Worm (Caenorhabditis elegans) whole organism, young adult: ENCODE measurements around the gene W09C2.7.

ENCODE experiments used
- B0261.1 ChIP-seq: sonication (generic microtip); optimal IDR thresholded peaks from 2 replicates; lab custom pipeline; 2016; ENCODE audit warnings: mild to moderate bottlenecking, missing genetic modification characterization, moderate library complexity, missing compliant biosample characterization
- C17E4.6 ChIP-seq: fragments of 200-800 bp; sonication (Bioruptor generic); IDR thresholded peaks from 2 replicates; pipeline ENCODE4 v1.3.6; 2022; ENCODE audit warnings: missing genetic modification reagents, missing genetic modification characterization, missing compliant biosample characterization
- F33H1.4 ChIP-seq: fragments of 200-800 bp; sonication (Bioruptor generic); IDR thresholded peaks from 2 replicates; pipeline ENCODE4 v1.3.6; 2022; ENCODE audit warnings: missing genetic modification reagents, missing genetic modification characterization, missing compliant biosample characterization
- F37B4.10 ChIP-seq: fragments of 200-800 bp; sonication (Bioruptor generic); IDR thresholded peaks from 2 replicates; pipeline ENCODE4 v1.3.6; 2022; ENCODE audit warnings: missing genetic modification characterization, missing compliant biosample characterization
- F39B2.1 ChIP-seq: fragments of 200-800 bp; sonication (Bioruptor generic); IDR thresholded peaks from 2 replicates; pipeline ENCODE4 v1.3.6; 2022; ENCODE audit warnings: missing genetic modification reagents, missing genetic modification characterization, missing compliant biosample characterization
- Y53F4B.3 ChIP-seq: fragments of 200-800 bp; sonication (Bioruptor generic); IDR thresholded peaks from 2 replicates; pipeline ENCODE4 v1.3.6; 2022; ENCODE audit warnings: missing genetic modification reagents, missing genetic modification characterization, missing compliant biosample characterization
- Y67H2A.10 ChIP-seq: fragments of 200-800 bp; sonication (Bioruptor generic); conservative IDR thresholded peaks from 2 replicates; pipeline ENCODE4 v1.3.6; 2022; ENCODE audit warnings: missing genetic modification reagents, missing genetic modification characterization, missing compliant biosample characterization
- Y95B8A.8 ChIP-seq: fragments of 200-800 bp; sonication (Bioruptor generic); IDR thresholded peaks from 2 replicates; pipeline ENCODE4 v1.3.6; 2022; ENCODE audit warnings: missing genetic modification reagents, missing genetic modification characterization, missing compliant biosample characterization
- ZK185.1 ChIP-seq: sonication (generic microtip); optimal IDR thresholded peaks from 2 replicates; lab custom pipeline; 2016; ENCODE audit warnings: mild to moderate bottlenecking, missing genetic modification characterization, missing compliant biosample characterization; ENCODE audit not compliant: poor library complexity, severe bottlenecking
- bed-1 ChIP-seq: fragments of 200-800 bp; sonication (Bioruptor generic); IDR thresholded peaks from 2 replicates; pipeline ENCODE4 v1.3.6; 2022; ENCODE audit warnings: missing genetic modification reagents, missing genetic modification characterization, missing compliant biosample characterization
- cebp-1 ChIP-seq, 2 experiments: fragments of 200-800 bp in 1 of 2; sonication (Bioruptor generic) in 1 of 2; sonication (generic microtip) in 1 of 2; IDR thresholded peaks in 1 of 2; optimal IDR thresholded peaks in 1 of 2; 2 replicates each; pipeline versions ENCODE4 v1.3.6 to Lab custom; 2017 to 2022; ENCODE audit warnings: missing compliant biosample characterization in 2 of 2, missing genetic modification characterization in 2 of 2, mild to moderate bottlenecking in 1 of 2, missing genetic modification reagents in 1 of 2, moderate library complexity in 1 of 2
- cebp-2 ChIP-seq: fragments of 200-800 bp; sonication (Bioruptor generic); IDR thresholded peaks from 2 replicates; pipeline ENCODE4 v1.3.6; 2022; ENCODE audit warnings: missing genetic modification characterization, missing compliant biosample characterization
- ceh-40 ChIP-seq: fragments of 200-800 bp; sonication (Bioruptor generic); IDR thresholded peaks from 2 replicates; pipeline ENCODE4 v1.3.6; 2022; ENCODE audit warnings: missing genetic modification characterization, missing compliant biosample characterization
- ceh-58 ChIP-seq: fragments of 200-800 bp; sonication (Bioruptor generic); IDR thresholded peaks from 2 replicates; pipeline ENCODE4 v1.3.6; 2022; ENCODE audit warnings: missing genetic modification characterization, missing compliant biosample characterization
- ceh-79 ChIP-seq: sonication (generic microtip); optimal IDR thresholded peaks from 2 replicates; lab custom pipeline; 2017; ENCODE audit warnings: mild to moderate bottlenecking, missing genetic modification characterization, missing compliant biosample characterization
- efl-1 ChIP-seq: fragments of 150-350 bp; optimal IDR thresholded peaks from 2 replicates; lab custom pipeline; 2014; ENCODE audit warnings: missing biosample characterization, missing genetic modification reagents, missing genetic modification characterization
- ets-4 ChIP-seq: fragments of 200-800 bp; sonication (Bioruptor generic); optimal IDR thresholded peaks from 2 replicates; lab custom pipeline; 2018; ENCODE audit warnings: mild to moderate bottlenecking, missing genetic modification characterization, missing compliant biosample characterization
- fkh-3 ChIP-seq: sonication (generic microtip); optimal IDR thresholded peaks from 2 replicates; lab custom pipeline; 2016; ENCODE audit warnings: mild to moderate bottlenecking, missing genetic modification characterization, missing compliant biosample characterization
- him-1 ChIP-seq: sonication (generic microtip); optimal IDR thresholded peaks from 2 replicates; lab custom pipeline; 2016; ENCODE audit warnings: missing genotype, missing genetic modification reagents, missing genetic modification characterization, missing compliant biosample characterization
- hlh-26 ChIP-seq: fragments of 200-800 bp; sonication (Bioruptor generic); conservative IDR thresholded peaks from 2 replicates; pipeline ENCODE4 v1.3.6; 2022; ENCODE audit warnings: missing genetic modification reagents, missing genetic modification characterization, missing compliant biosample characterization
- hmg-20 ChIP-seq: fragments of 200-800 bp; sonication (Bioruptor generic); IDR thresholded peaks from 2 replicates; pipeline ENCODE4 v1.3.6; 2022; ENCODE audit warnings: missing genetic modification reagents, missing genetic modification characterization, missing compliant biosample characterization
- lin-35 ChIP-seq, 3 experiments: fragments of 150-350 bp in 2 of 3; sonication (generic microtip) in 1 of 3; optimal IDR thresholded peaks; 2 replicates each; lab custom pipeline; 2014 to 2018; ENCODE audit warnings: missing biosample characterization in 3 of 3, missing genetic modification characterization in 3 of 3, missing genetic modification reagents in 3 of 3
- lir-1 ChIP-seq: fragments of 200-800 bp; sonication (Bioruptor generic); conservative IDR thresholded peaks from 2 replicates; pipeline ENCODE4 v1.3.6; 2022; ENCODE audit warnings: missing genetic modification reagents, missing genetic modification characterization, missing compliant biosample characterization
- mes-4 ChIP-seq: sonication (generic microtip); optimal IDR thresholded peaks from 2 replicates; lab custom pipeline; 2016; ENCODE audit warnings: missing genotype, missing genetic modification characterization, missing compliant biosample characterization
- mxl-1 ChIP-seq: sonication (generic microtip); optimal IDR thresholded peaks from 2 replicates; lab custom pipeline; 2016; ENCODE audit warnings: missing genetic modification characterization, missing compliant biosample characterization
- nhr-27 ChIP-seq: fragments of 200-800 bp; sonication (Bioruptor generic); optimal IDR thresholded peaks from 2 replicates; lab custom pipeline; 2018; ENCODE audit warnings: mild to moderate bottlenecking, missing genetic modification characterization, moderate library complexity, missing compliant biosample characterization
- nhr-80 ChIP-seq: sonication (generic microtip); optimal IDR thresholded peaks from 2 replicates; lab custom pipeline; 2016; ENCODE audit warnings: missing genetic modification characterization, missing compliant biosample characterization
- pha-4 ChIP-seq: fragments of 150-350 bp; sonication (generic microtip); optimal IDR thresholded peaks from 2 replicates; lab custom pipeline; 2014; ENCODE audit warnings: missing biosample characterization, missing genetic modification reagents, missing genetic modification characterization
- sdz-38 ChIP-seq: sonication (generic microtip); optimal IDR thresholded peaks from 2 replicates; lab custom pipeline; 2016; ENCODE audit warnings: missing genotype, missing genetic modification characterization, missing compliant biosample characterization
- snpc-4 ChIP-seq, 5 experiments: fragments of 150-350 bp in 1 of 5; sonication (generic microtip) in 4 of 5; optimal IDR thresholded peaks; 2 replicates each; lab custom pipeline; 2014 to 2018; ENCODE audit warnings: missing genetic modification characterization in 5 of 5, missing biosample characterization in 3 of 5, antibody characterized with exemption in 2 of 5, mild to moderate bottlenecking in 2 of 5, missing compliant biosample characterization in 2 of 5, missing genotype in 2 of 5, moderate library complexity in 2 of 5, missing genetic modification reagents in 1 of 5
- sptf-2 ChIP-seq: fragments of 200-800 bp; sonication (Bioruptor generic); optimal IDR thresholded peaks from 2 replicates; lab custom pipeline; 2018; ENCODE audit warnings: mild to moderate bottlenecking, missing genetic modification characterization, missing compliant biosample characterization
- tlf-1 ChIP-seq: fragments of 200-800 bp; sonication (Bioruptor generic); optimal IDR thresholded peaks from 2 replicates; lab custom pipeline; 2018; ENCODE audit warnings: mild to moderate bottlenecking, missing genetic modification characterization, missing compliant biosample characterization
- xnd-1 ChIP-seq: sonication (generic microtip); optimal IDR thresholded peaks from 2 replicates; lab custom pipeline; 2016; ENCODE audit warnings: missing genotype, missing genetic modification reagents, missing genetic modification characterization, missing compliant biosample characterization
- zfh-2 ChIP-seq: fragments of 200-800 bp; sonication (Bioruptor generic); conservative IDR thresholded peaks from 2 replicates; pipeline ENCODE4 v1.3.6; 2022; ENCODE audit warnings: missing genetic modification reagents, missing genetic modification characterization, missing compliant biosample characterization
- ztf-25 ChIP-seq: fragments of 200-800 bp; sonication (Bioruptor generic); IDR thresholded peaks from 2 replicates; pipeline ENCODE4 v1.3.6; 2022; ENCODE audit warnings: missing genetic modification reagents, missing genetic modification characterization, missing compliant biosample characterization

W09C2.7 gene

ce11 chrIV:9669969-9670368 is 47.8 kb upstream of the W09C2.7 start (continued):
- TF ChIP-seq B0261.1 (tag; lab: Kevin White, UChicago): no peak
- no peak for TF ChIP-seq F33H1.4 (GFP tag; lab: Robert Waterston, UW)
- no peak for TF ChIP-seq efl-1 (GFP tag; lab: Kevin White, UChicago)

- TF ChIP-seq hmg-20 (no peak), pha-4 (peak; percentile 79), snpc-4 (GFP tag; optimal IDR thresholded peaks at IDR 0.05; lab: Kevin White, UChicago) (no peak), snpc-4 (tag; optimal IDR thresholded peaks at IDR 0.05; lab: Kevin White, UChicago) (no peak), fkh-3 (tag; lab: Kevin White, UChicago) (no peak), Y95B8A.8 (GFP tag; lab: Robert Waterston, UW) (no peak), F39B2.1 (GFP tag; lab: Robert Waterston, UW) (no peak), nhr-80 (peak; percentile 46), sptf-2 (GFP tag; lab: Kevin White, UChicago) (no peak), C17E4.6 (no peak), cebp-1 (GFP tag; IDR thresholded peaks at IDR 0.05; lab: Robert Waterston, UW) (no peak), cebp-1 (tag; optimal IDR thresholded peaks at IDR 0.05; lab: Kevin White, UChicago) (peak; percentile 18), lin-35 (GFP tag; optimal IDR thresholded peaks at IDR 0.05; lab: Kevin White, UChicago) (peak in 1 of 3 experiments; percentile 18)
Measured at ce11 chrIV:9668103-9668672, 46.0 kb upstream of the W09C2.7 start.

- TF ChIP-seq cebp-2 (no peak), nhr-27 (tag; lab: Kevin White, UChicago) (no peak), ZK185.1 (tag; lab: Kevin White, UChicago) (no peak), hmg-20 (no peak), lir-1 (no peak), sdz-38 (tag; lab: Kevin White, UChicago) (no peak), hlh-26 (no peak), F37B4.10 (GFP tag; lab: Robert Waterston, UW) (no peak), zfh-2 (GFP tag; lab: Robert Waterston, UW) (no peak), sptf-2 (GFP tag; lab: Kevin White, UChicago) (no peak), mes-4 (tag; lab: Kevin White, UChicago) (no peak), ztf-25 (no peak), xnd-1 (no peak), nhr-80 (no peak), bed-1 (GFP tag; lab: Robert Waterston, UW) (no peak)
Measured at ce11 chrIV:9667084-9667483, 44.9 kb upstream of the W09C2.7 start.

- TF ChIP-seq ceh-79 (tag; lab: Kevin White, UChicago): no peak
- no peak for TF ChIP-seq Y53F4B.3 (GFP tag; lab: Robert Waterston, UW)
- no peak for TF ChIP-seq ceh-40 (GFP tag; lab: Robert Waterston, UW)
- TF ChIP-seq ets-4: no peak
- no peak for TF ChIP-seq mxl-1 (tag; lab: Kevin White, UChicago)
- no peak for TF ChIP-seq ceh-58 (GFP tag; lab: Robert Waterston, UW)
- no peak for TF ChIP-seq zfh-2 (GFP tag; lab: Robert Waterston, UW)
- TF ChIP-seq him-1 (tag; lab: Kevin White, UChicago): no peak
- no peak for TF ChIP-seq nhr-27 (tag; lab: Kevin White, UChicago)
- TF ChIP-seq Y67H2A.10: no peak
- no peak for TF ChIP-seq tlf-1 (GFP tag; lab: Kevin White, UChicago)
Measured at ce11 chrIV:9659999-9660398, 37.8 kb upstream of the W09C2.7 start.
